Fruit fly (Drosophila melanogaster) whole organism, wandering third instar larva: ENCODE results near the gene Ilk.

Experiments
- Abd-B ChIP-seq: fragments of >200 bp; optimal IDR thresholded peaks from 2 replicates; lab custom pipeline; 2017; ENCODE audit warnings: missing biosample characterization, missing genetic modification characterization
- CG32264 ChIP-seq: fragments of 200-800 bp; sonication (Bioruptor generic); optimal IDR thresholded peaks from 2 replicates; lab custom pipeline; 2016; ENCODE audit warnings: missing biosample characterization, missing genetic modification characterization
- CG9705 ChIP-seq: fragments of 200-800 bp; sonication (Bioruptor generic); optimal IDR thresholded peaks from 2 replicates; lab custom pipeline; 2018; ENCODE audit warnings: missing biosample characterization, mild to moderate bottlenecking, missing genetic modification characterization
- CrebA ChIP-seq: fragments of 200-800 bp; sonication (Bioruptor generic); optimal IDR thresholded peaks from 2 replicates; lab custom pipeline; 2016; ENCODE audit warnings: missing biosample characterization, mild to moderate bottlenecking, missing genetic modification characterization, borderline replicate concordance
- Dfd ChIP-seq: fragments of >200 bp; optimal IDR thresholded peaks from 2 replicates; lab custom pipeline; 2017; ENCODE audit warnings: missing biosample characterization, missing genetic modification characterization
- Dif ChIP-seq: fragments of 200-275, 200-300 bp; sonication (Bioruptor generic); optimal IDR thresholded peaks from 2 replicates; lab custom pipeline; 2018; ENCODE audit warnings: missing biosample characterization, missing genetic modification characterization; ENCODE audit not compliant: partially characterized antibody
- GATAd ChIP-seq: sonication (Bioruptor generic); optimal IDR thresholded peaks from 2 replicates; lab custom pipeline; 2016; ENCODE audit warnings: missing biosample characterization, missing genetic modification characterization
- HLH106 ChIP-seq: fragments of 200-800 bp; optimal IDR thresholded peaks from 3 replicates; lab custom pipeline; 2019; ENCODE audit warnings: missing biosample characterization, mild to moderate bottlenecking, missing genetic modification characterization, moderate library complexity
- Hnf4 ChIP-seq: fragments of 200-800 bp; sonication (Bioruptor generic); optimal IDR thresholded peaks from 2 replicates; lab custom pipeline; 2016; ENCODE audit warnings: missing biosample characterization, mild to moderate bottlenecking, missing genetic modification characterization
- Hr83 ChIP-seq: fragments of 200-300 bp; sonication (Bioruptor generic); optimal IDR thresholded peaks from 2 replicates; lab custom pipeline; 2016; ENCODE audit warnings: missing biosample characterization, mild to moderate bottlenecking, missing genetic modification characterization, moderate library complexity; ENCODE audit not compliant: poor library complexity, severe bottlenecking
- Jra ChIP-seq: sonication (Bioruptor generic); optimal IDR thresholded peaks from 2 replicates; lab custom pipeline; 2016; ENCODE audit warnings: missing biosample characterization, missing genetic modification characterization
- Mio ChIP-seq: sonication (Bioruptor generic); optimal IDR thresholded peaks from 2 replicates; lab custom pipeline; 2016; ENCODE audit warnings: missing biosample characterization, missing genetic modification characterization
- Myc ChIP-seq: fragments of >200 bp; optimal IDR thresholded peaks from 2 replicates; lab custom pipeline; 2017
- OdsH ChIP-seq: fragments of 200-800 bp; sonication (Bioruptor generic); optimal IDR thresholded peaks from 2 replicates; lab custom pipeline; 2016; ENCODE audit warnings: missing biosample characterization, mild to moderate bottlenecking, missing genetic modification characterization
- Rel ChIP-seq, 2 experiments: fragments of 200-800 bp; sonication (Bioruptor generic) in 1 of 2; optimal IDR thresholded peaks; 2 replicates in 1 of 2; 3 replicates in 1 of 2; lab custom pipeline; 2016 to 2019; ENCODE audit warnings: mild to moderate bottlenecking in 2 of 2, missing biosample characterization in 2 of 2, missing genetic modification characterization in 2 of 2, moderate library complexity in 1 of 2
- Sp1 ChIP-seq: fragments of 200-800 bp; sonication (Bioruptor generic); optimal IDR thresholded peaks from 3 replicates; lab custom pipeline; 2019; ENCODE audit warnings: missing biosample characterization, mild to moderate bottlenecking, missing genetic modification characterization, moderate library complexity
- Vsx2 ChIP-seq: fragments of 200-300, 225-300 bp; sonication (Bioruptor generic); optimal IDR thresholded peaks from 2 replicates; lab custom pipeline; 2018; ENCODE audit warnings: missing biosample characterization, missing genetic modification characterization; ENCODE audit not compliant: partially characterized antibody
- br ChIP-seq: fragments of 200-800 bp; sonication (Bioruptor generic); optimal IDR thresholded peaks from 2 replicates; lab custom pipeline; 2016; ENCODE audit warnings: missing biosample characterization, missing genetic modification characterization
- dl ChIP-seq, 2 experiments: fragments of 175-275, 200-275 bp in 1 of 2; fragments of 200-275 bp in 1 of 2; sonication (Bioruptor generic); optimal IDR thresholded peaks; lab custom pipeline; 2018; ENCODE audit warnings: mild to moderate bottlenecking in 2 of 2, missing biosample characterization in 2 of 2, missing genetic modification characterization in 2 of 2, moderate library complexity in 2 of 2; ENCODE audit not compliant: partially characterized antibody in 2 of 2, insufficient read depth in 1 of 2
- dmrt93B ChIP-seq: fragments of 200-800 bp; sonication (Bioruptor generic); optimal IDR thresholded peaks from 2 replicates; lab custom pipeline; 2018; ENCODE audit warnings: missing biosample characterization, mild to moderate bottlenecking, missing genetic modification characterization
- dsf ChIP-seq: sonication (Bioruptor generic); optimal IDR thresholded peaks from 2 replicates; lab custom pipeline; 2016; ENCODE audit warnings: missing biosample characterization, missing genetic modification characterization, borderline replicate concordance
- ey ChIP-seq: fragments of 200-800 bp; sonication (Bioruptor generic); optimal IDR thresholded peaks from 2 replicates; lab custom pipeline; 2016; ENCODE audit warnings: missing biosample characterization, missing genetic modification characterization
- fru ChIP-seq: fragments of 200-800 bp; sonication (Bioruptor generic); optimal IDR thresholded peaks from 3 replicates; lab custom pipeline; 2016; ENCODE audit warnings: missing biosample characterization, mild to moderate bottlenecking, missing genetic modification characterization
- jim ChIP-seq: fragments of 175-275, 200-325 bp; sonication (Bioruptor generic); optimal IDR thresholded peaks from 2 replicates; lab custom pipeline; 2016; ENCODE audit warnings: missing biosample characterization, mild to moderate bottlenecking, missing genetic modification characterization
- lola ChIP-seq: fragments of >200 bp; optimal IDR thresholded peaks from 2 replicates; lab custom pipeline; 2017; ENCODE audit warnings: missing biosample characterization, missing genetic modification characterization
- pan ChIP-seq: fragments of >200 bp; optimal IDR thresholded peaks from 2 replicates; lab custom pipeline; 2017
- rgr ChIP-seq: fragments of 200-800 bp; sonication (Bioruptor generic); optimal IDR thresholded peaks from 3 replicates; lab custom pipeline; 2016; ENCODE audit warnings: missing biosample characterization, mild to moderate bottlenecking, missing genetic modification characterization
- sage ChIP-seq: fragments of 200-800 bp; sonication (Bioruptor generic); optimal IDR thresholded peaks from 2 replicates; lab custom pipeline; 2016; ENCODE audit warnings: missing biosample characterization, mild to moderate bottlenecking, missing genetic modification characterization
- sv ChIP-seq: fragments of 200-800 bp; sonication (Bioruptor generic); optimal IDR thresholded peaks from 3 replicates; lab custom pipeline; 2016; ENCODE audit warnings: missing biosample characterization, missing genetic modification characterization
- tai ChIP-seq: sonication (Bioruptor generic); optimal IDR thresholded peaks from 2 replicates; lab custom pipeline; 2016; ENCODE audit warnings: missing biosample characterization, missing genetic modification characterization
- usp ChIP-seq: fragments of >200 bp; optimal IDR thresholded peaks from 2 replicates; lab custom pipeline; 2017; ENCODE audit warnings: missing biosample characterization, missing genetic modification characterization

The Ilk gene

dm6 chr3L:21206486-21206885 lies 10.2 kb upstream of the Ilk start:
- TF ChIP-seq sage (GFP tag; lab: Kevin White, UChicago), result no peak
- no peak for TF ChIP-seq Myc
- no peak for TF ChIP-seq jim (GFP tag; lab: Kevin White, UChicago)
- TF ChIP-seq Vsx2 (GFP tag; lab: Kevin White, UChicago), result no peak
- TF ChIP-seq br (GFP tag; lab: Kevin White, UChicago), result no peak
- TF ChIP-seq dmrt93B (GFP tag; lab: Kevin White, UChicago), result no peak
- TF ChIP-seq ey, result no peak
- TF ChIP-seq CrebA (GFP tag; lab: Kevin White, UChicago), result no peak
- TF ChIP-seq Sp1 (GFP tag; lab: Kevin White, UChicago), result no peak
- TF ChIP-seq Dif, result no peak
- no peak for TF ChIP-seq Dfd (GFP tag; lab: Kevin White, UChicago)
- TF ChIP-seq, all 38 proteins: peak for 0

- TF ChIP-seq Dif, result peak; percentile 16
- TF ChIP-seq lola, result no peak
- no peak for TF ChIP-seq Rel (GFP tag; optimal IDR thresholded peaks at IDR 0.05; lab: Kevin White, UChicago)
- peak; percentile 21 for TF ChIP-seq Rel (tag; optimal IDR thresholded peaks at IDR 0.05; lab: Kevin White, UChicago)
These were observed 6.7 kb upstream of the Ilk start, which contains the start of the genes CG10510 and CG10508 for dm6 chr3L:21209921-21210532. CG10510 (minus strand) TSS chr3L:21210084. CG10508 (plus strand) TSS chr3L:21210215.

- TF ChIP-seq Dif, result no peak
- no peak for TF ChIP-seq Abd-B (GFP tag; lab: Kevin White, UChicago)
- TF ChIP-seq fru (GFP tag; lab: Kevin White, UChicago), result no peak
- no peak for TF ChIP-seq HLH106 (tag; lab: Kevin White, UChicago)
- TF ChIP-seq dl (GFP tag; optimal IDR thresholded peaks at IDR 0.05; lab: Kevin White, UChicago; ENCODE audit: insufficient read depth in 1 of 2, partially characterized antibody in 2 of 2), result no peak
- TF ChIP-seq CG32264 (GFP tag; lab: Kevin White, UChicago), result no peak
- TF ChIP-seq Dfd (GFP tag; lab: Kevin White, UChicago), result no peak
- TF ChIP-seq dsf, result no peak
- TF ChIP-seq CG9705, result no peak
- no peak for TF ChIP-seq OdsH (GFP tag; lab: Kevin White, UChicago)
- no peak for TF ChIP-seq GATAd (GFP tag; lab: Kevin White, UChicago)
These were observed 2.5 kb downstream of the Ilk start for dm6 chr3L:21219160-21219559.

dm6 chr3L:21220100-21220499 lies 3.4 kb downstream of the Ilk start, which contains the start of gene CG43219:
CG43219 (plus strand) TSS chr3L:21220400.
- TF ChIP-seq Vsx2 (GFP tag; lab: Kevin White, UChicago) (no peak), Jra (GFP tag; lab: Kevin White, UChicago) (no peak), Dfd (GFP tag; lab: Kevin White, UChicago) (no peak), Abd-B (GFP tag; lab: Kevin White, UChicago) (no peak), CrebA (GFP tag; lab: Kevin White, UChicago) (no peak), tai (no peak), dmrt93B (GFP tag; lab: Kevin White, UChicago) (no peak), ey (no peak), lola (no peak), usp (no peak), sage (GFP tag; lab: Kevin White, UChicago) (no peak), OdsH (GFP tag; lab: Kevin White, UChicago) (no peak), pan (lab: Kevin White, UChicago) (no peak), Myc (no peak), Mio (GFP tag; lab: Kevin White, UChicago) (no peak), GATAd (GFP tag; lab: Kevin White, UChicago) (no peak), rgr (GFP tag; lab: Kevin White, UChicago) (no peak), Hnf4 (GFP tag; lab: Kevin White, UChicago) (no peak), Sp1 (GFP tag; lab: Kevin White, UChicago) (no peak), CG32264 (GFP tag; lab: Kevin White, UChicago) (no peak)
- TF ChIP-seq, all 38 proteins: peak for 0

dm6 chr3L:21223268-21223667 lies 6.6 kb downstream of the Ilk start:
- TF ChIP-seq Hr83 (GFP tag; lab: Kevin White, UChicago) (no peak), usp (no peak), OdsH (GFP tag; lab: Kevin White, UChicago) (no peak), dmrt93B (GFP tag; lab: Kevin White, UChicago) (no peak), dl (GFP tag; optimal IDR thresholded peaks at IDR 0.05; lab: Kevin White, UChicago; ENCODE audit: insufficient read depth in 1 of 2, partially characterized antibody in 2 of 2) (no peak), sv (GFP tag; lab: Kevin White, UChicago) (no peak), Dfd (GFP tag; lab: Kevin White, UChicago) (no peak)
